Worm (Caenorhabditis elegans) whole organism, young adult: ENCODE data around the gene srh-120.

ENCODE experiments used
- C17E4.6 ChIP-seq: fragments of 200-800 bp; sonication (Bioruptor generic); IDR thresholded peaks from 2 replicates; pipeline ENCODE4 v1.3.6; 2022; ENCODE audit warnings: missing genetic modification reagents, missing genetic modification characterization, missing compliant biosample characterization
- D2030.7 ChIP-seq: fragments of 200-800 bp; sonication (Bioruptor generic); IDR thresholded peaks from 2 replicates; pipeline ENCODE4 v1.3.6; 2022; ENCODE audit warnings: missing genetic modification reagents, missing genetic modification characterization, missing compliant biosample characterization
- F10E7.11 ChIP-seq: sonication (generic microtip); optimal IDR thresholded peaks from 2 replicates; lab custom pipeline; 2017; ENCODE audit warnings: mild to moderate bottlenecking, missing genetic modification characterization, moderate library complexity, missing compliant biosample characterization
- F23B12.7 ChIP-seq: sonication (generic microtip); optimal IDR thresholded peaks from 2 replicates; lab custom pipeline; 2017; ENCODE audit warnings: missing genetic modification characterization, mild to moderate bottlenecking, missing compliant biosample characterization, antibody characterized with exemption, moderate library complexity; ENCODE audit not compliant: insufficient read depth
- F49E8.2 ChIP-seq: sonication (generic microtip); optimal IDR thresholded peaks from 3 replicates; lab custom pipeline; 2017; ENCODE audit warnings: missing genetic modification characterization, mild to moderate bottlenecking, missing compliant biosample characterization, antibody characterized with exemption, moderate library complexity; ENCODE audit not compliant: insufficient read depth
- T26A5.8 ChIP-seq: sonication (generic microtip); optimal IDR thresholded peaks from 2 replicates; lab custom pipeline; 2016; ENCODE audit warnings: missing genetic modification characterization, missing compliant biosample characterization
- Y53G8AR.9 ChIP-seq: fragments of 200-800 bp; sonication (Bioruptor generic); conservative IDR thresholded peaks from 2 replicates; pipeline ENCODE4 v1.3.6; 2022; ENCODE audit warnings: missing genetic modification reagents, missing genetic modification characterization, missing compliant biosample characterization
- aptf-3 ChIP-seq: fragments of 200-800 bp; sonication (Bioruptor generic); IDR thresholded peaks from 2 replicates; pipeline ENCODE4 v1.3.6; 2022; ENCODE audit warnings: missing genetic modification characterization, missing compliant biosample characterization
- attf-5 ChIP-seq: fragments of 200-800 bp; sonication (Bioruptor generic); optimal IDR thresholded peaks from 2 replicates; lab custom pipeline; 2018; ENCODE audit warnings: mild to moderate bottlenecking, missing genetic modification characterization, missing compliant biosample characterization
- bed-1 ChIP-seq: fragments of 200-800 bp; sonication (Bioruptor generic); IDR thresholded peaks from 2 replicates; pipeline ENCODE4 v1.3.6; 2022; ENCODE audit warnings: missing genetic modification reagents, missing genetic modification characterization, missing compliant biosample characterization
- ccch-3 ChIP-seq: fragments of 200-800 bp; sonication (Bioruptor generic); optimal IDR thresholded peaks from 2 replicates; lab custom pipeline; 2018; ENCODE audit warnings: mild to moderate bottlenecking, missing genetic modification characterization, missing compliant biosample characterization
- cebp-1 ChIP-seq, 2 experiments: fragments of 200-800 bp in 1 of 2; sonication (Bioruptor generic) in 1 of 2; sonication (generic microtip) in 1 of 2; IDR thresholded peaks in 1 of 2; optimal IDR thresholded peaks in 1 of 2; 2 replicates each; pipeline versions ENCODE4 v1.3.6 to Lab custom; 2017 to 2022; ENCODE audit warnings: missing compliant biosample characterization in 2 of 2, missing genetic modification characterization in 2 of 2, mild to moderate bottlenecking in 1 of 2, missing genetic modification reagents in 1 of 2, moderate library complexity in 1 of 2
- cebp-2 ChIP-seq: fragments of 200-800 bp; sonication (Bioruptor generic); IDR thresholded peaks from 2 replicates; pipeline ENCODE4 v1.3.6; 2022; ENCODE audit warnings: missing genetic modification characterization, missing compliant biosample characterization
- ceh-100 ChIP-seq: fragments of 200-800 bp; sonication (Bioruptor generic); IDR thresholded peaks from 2 replicates; pipeline ENCODE4 v1.3.6; 2022; ENCODE audit warnings: missing genetic modification reagents, missing genetic modification characterization, missing compliant biosample characterization
- ceh-58 ChIP-seq: fragments of 200-800 bp; sonication (Bioruptor generic); IDR thresholded peaks from 2 replicates; pipeline ENCODE4 v1.3.6; 2022; ENCODE audit warnings: missing genetic modification characterization, missing compliant biosample characterization
- dpff-1 ChIP-seq: sonication (generic microtip); optimal IDR thresholded peaks from 2 replicates; lab custom pipeline; 2017; ENCODE audit warnings: mild to moderate bottlenecking, missing genetic modification characterization, missing compliant biosample characterization
- efl-1 ChIP-seq: fragments of 150-350 bp; optimal IDR thresholded peaks from 2 replicates; lab custom pipeline; 2014; ENCODE audit warnings: missing biosample characterization, missing genetic modification reagents, missing genetic modification characterization
- egrh-3 ChIP-seq: fragments of 200-800 bp; sonication (Bioruptor generic); IDR thresholded peaks from 2 replicates; pipeline ENCODE4 v1.3.6; 2022; ENCODE audit warnings: missing genetic modification reagents, missing genetic modification characterization, missing compliant biosample characterization
- hmg-1.2 ChIP-seq: fragments of 200-800 bp; sonication (Bioruptor generic); IDR thresholded peaks from 2 replicates; pipeline ENCODE4 v1.3.6; 2022; ENCODE audit warnings: missing genetic modification reagents, missing genetic modification characterization, missing compliant biosample characterization
- hrde-1 ChIP-seq: sonication (generic microtip); optimal IDR thresholded peaks from 2 replicates; lab custom pipeline; 2016; ENCODE audit warnings: missing genetic modification characterization, mild to moderate bottlenecking, missing compliant biosample characterization, moderate library complexity, missing genotype, missing genetic modification reagents, borderline replicate concordance
- let-607 ChIP-seq, 2 experiments: fragments of 200-800 bp in 1 of 2; sonication (Bioruptor generic) in 1 of 2; sonication (generic microtip) in 1 of 2; optimal IDR thresholded peaks; 2 replicates each; lab custom pipeline; 2016 to 2018; ENCODE audit warnings: mild to moderate bottlenecking in 2 of 2, missing compliant biosample characterization in 2 of 2, missing genetic modification characterization in 2 of 2, moderate library complexity in 2 of 2, missing genotype in 1 of 2
- lin-35 ChIP-seq, 3 experiments: fragments of 150-350 bp in 2 of 3; sonication (generic microtip) in 1 of 3; optimal IDR thresholded peaks; 2 replicates each; lab custom pipeline; 2014 to 2018; ENCODE audit warnings: missing biosample characterization in 3 of 3, missing genetic modification characterization in 3 of 3, missing genetic modification reagents in 3 of 3
- lir-1 ChIP-seq: fragments of 200-800 bp; sonication (Bioruptor generic); conservative IDR thresholded peaks from 2 replicates; pipeline ENCODE4 v1.3.6; 2022; ENCODE audit warnings: missing genetic modification reagents, missing genetic modification characterization, missing compliant biosample characterization
- lsy-27 ChIP-seq: sonication (generic microtip); optimal IDR thresholded peaks from 2 replicates; lab custom pipeline; 2017; ENCODE audit warnings: missing genetic modification characterization, mild to moderate bottlenecking, missing compliant biosample characterization, antibody characterized with exemption, missing genotype, borderline replicate concordance; ENCODE audit not compliant: insufficient read depth
- madf-3 ChIP-seq: fragments of 200-800 bp; sonication (Bioruptor generic); IDR thresholded peaks from 2 replicates; pipeline ENCODE4 v1.3.6; 2022; ENCODE audit warnings: missing genetic modification reagents, missing genetic modification characterization, missing compliant biosample characterization
- madf-6 ChIP-seq: fragments of 200-800 bp; sonication (Bioruptor generic); IDR thresholded peaks from 2 replicates; pipeline ENCODE4 v1.3.6; 2022; ENCODE audit warnings: missing genetic modification reagents, missing genetic modification characterization, missing compliant biosample characterization
- madf-8 ChIP-seq: fragments of 200-800 bp; sonication (Bioruptor generic); conservative IDR thresholded peaks from 2 replicates; pipeline ENCODE4 v1.3.6; 2022; ENCODE audit warnings: missing genetic modification reagents, missing genetic modification characterization, missing compliant biosample characterization
- mcd-1 ChIP-seq: fragments of 200-800 bp; sonication (Bioruptor generic); IDR thresholded peaks from 2 replicates; pipeline ENCODE4 v1.3.6; 2022; ENCODE audit warnings: missing genetic modification reagents, missing genetic modification characterization, missing compliant biosample characterization
- mel-28 ChIP-seq: sonication (generic microtip); optimal IDR thresholded peaks from 2 replicates; lab custom pipeline; 2016; ENCODE audit warnings: borderline replicate concordance, mild to moderate bottlenecking, missing genetic modification characterization, missing compliant biosample characterization
- nfya-2 ChIP-seq: fragments of 200-800 bp; sonication (Bioruptor generic); IDR thresholded peaks from 2 replicates; pipeline ENCODE4 v1.3.6; 2022; ENCODE audit warnings: missing genetic modification reagents, missing genetic modification characterization, missing compliant biosample characterization
- nhr-90 ChIP-seq: sonication (generic microtip); optimal IDR thresholded peaks from 2 replicates; lab custom pipeline; 2016; ENCODE audit warnings: missing genotype, mild to moderate bottlenecking, missing genetic modification characterization, missing compliant biosample characterization
- rec-8 ChIP-seq, 2 experiments: sonication (generic microtip); optimal IDR thresholded peaks; 2 replicates each; lab custom pipeline; 2016; ENCODE audit warnings: mild to moderate bottlenecking in 2 of 2, missing genetic modification characterization in 2 of 2, missing genetic modification reagents in 2 of 2, missing genotype in 2 of 2, missing biosample characterization in 1 of 2, missing compliant biosample characterization in 1 of 2, moderate library complexity in 1 of 2
- repo-1 ChIP-seq: sonication (generic microtip); optimal IDR thresholded peaks from 2 replicates; lab custom pipeline; 2017; ENCODE audit warnings: mild to moderate bottlenecking, missing genetic modification characterization, missing compliant biosample characterization
- rpc-1 ChIP-seq, 2 experiments: fragments of 150-350 bp in 1 of 2; sonication (generic microtip) in 1 of 2; optimal IDR thresholded peaks; 2 replicates each; lab custom pipeline; 2014 to 2018; ENCODE audit warnings: missing biosample characterization in 1 of 2, missing genetic modification characterization in 1 of 2, missing genetic modification reagents in 1 of 2, missing genotype in 1 of 2
- snpc-1.1 ChIP-seq: sonication (generic microtip); optimal IDR thresholded peaks from 2 replicates; lab custom pipeline; 2017; ENCODE audit warnings: missing genetic modification characterization, mild to moderate bottlenecking, missing compliant biosample characterization, antibody characterized with exemption, moderate library complexity, missing genotype, missing genetic modification reagents; ENCODE audit not compliant: insufficient read depth
- snpc-4 ChIP-seq, 5 experiments: fragments of 150-350 bp in 1 of 5; sonication (generic microtip) in 4 of 5; optimal IDR thresholded peaks; 2 replicates each; lab custom pipeline; 2014 to 2018; ENCODE audit warnings: missing genetic modification characterization in 5 of 5, missing biosample characterization in 3 of 5, antibody characterized with exemption in 2 of 5, mild to moderate bottlenecking in 2 of 5, missing compliant biosample characterization in 2 of 5, missing genotype in 2 of 5, moderate library complexity in 2 of 5, missing genetic modification reagents in 1 of 5
- tbp1 ChIP-seq: fragments of 200-800 bp; sonication (Bioruptor generic); optimal IDR thresholded peaks from 2 replicates; lab custom pipeline; 2018; ENCODE audit warnings: mild to moderate bottlenecking, missing genetic modification characterization, missing compliant biosample characterization
- unc-130 ChIP-seq: sonication (generic microtip); optimal IDR thresholded peaks from 2 replicates; lab custom pipeline; 2016; ENCODE audit warnings: missing genetic modification reagents, missing genetic modification characterization, missing compliant biosample characterization
- zfh-2 ChIP-seq: fragments of 200-800 bp; sonication (Bioruptor generic); conservative IDR thresholded peaks from 2 replicates; pipeline ENCODE4 v1.3.6; 2022; ENCODE audit warnings: missing genetic modification reagents, missing genetic modification characterization, missing compliant biosample characterization
- ztf-28 ChIP-seq: fragments of 200-800 bp; sonication (Bioruptor generic); IDR thresholded peaks from 2 replicates; pipeline ENCODE4 v1.3.6; 2022; ENCODE audit warnings: missing genetic modification reagents, missing genetic modification characterization, missing compliant biosample characterization

Gene srh-120

DNA sequence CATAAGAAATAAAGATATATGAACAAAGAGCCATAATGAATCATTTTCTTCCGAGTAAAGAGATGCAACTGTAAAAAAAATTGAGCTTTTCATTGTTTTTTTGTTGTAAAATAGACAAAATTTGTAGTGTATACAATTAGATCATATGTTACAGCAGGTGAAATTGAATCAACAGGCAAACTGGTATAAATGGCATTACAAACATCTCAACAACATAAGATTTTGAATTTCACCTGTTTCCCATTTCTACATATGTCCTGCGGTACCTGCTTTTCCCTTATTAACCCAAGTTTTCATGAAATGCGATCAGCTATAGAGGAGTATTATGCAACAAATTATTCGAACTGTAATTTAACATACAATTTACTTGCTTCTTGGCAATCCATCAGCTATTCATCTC, at the start of gene srh-120:
srh-120 (plus strand) TSS at position 301 of the 400 bp plus-strand sequence.
- no peak for TF ChIP-seq bed-1
- TF ChIP-seq T26A5.8 (tag; lab: Kevin White, UChicago) = no peak
- TF ChIP-seq repo-1 (tag; lab: Kevin White, UChicago) = no peak
- TF ChIP-seq ceh-100 (GFP tag; lab: Robert Waterston, UW) = no peak
- no peak for TF ChIP-seq rpc-1 (optimal IDR thresholded peaks at IDR 0.05; lab: Kevin White, UChicago)
- TF ChIP-seq rpc-1 (tag; optimal IDR thresholded peaks at IDR 0.05; lab: Kevin White, UChicago) = no peak
- TF ChIP-seq hmg-1.2 (GFP tag; lab: Robert Waterston, UW) = no peak
- TF ChIP-seq D2030.7 (GFP tag; lab: Robert Waterston, UW) = no peak
- no peak for TF ChIP-seq hrde-1 (tag; lab: Kevin White, UChicago)
- no peak for TF ChIP-seq snpc-1.1 (tag; lab: Kevin White, UChicago)
- no peak for TF ChIP-seq F49E8.2 (tag; lab: Kevin White, UChicago)
- no peak for TF ChIP-seq nhr-90 (tag; lab: Kevin White, UChicago)
- no peak for TF ChIP-seq madf-3
- TF ChIP-seq Y53G8AR.9 (GFP tag; lab: Robert Waterston, UW) = no peak

DNA sequence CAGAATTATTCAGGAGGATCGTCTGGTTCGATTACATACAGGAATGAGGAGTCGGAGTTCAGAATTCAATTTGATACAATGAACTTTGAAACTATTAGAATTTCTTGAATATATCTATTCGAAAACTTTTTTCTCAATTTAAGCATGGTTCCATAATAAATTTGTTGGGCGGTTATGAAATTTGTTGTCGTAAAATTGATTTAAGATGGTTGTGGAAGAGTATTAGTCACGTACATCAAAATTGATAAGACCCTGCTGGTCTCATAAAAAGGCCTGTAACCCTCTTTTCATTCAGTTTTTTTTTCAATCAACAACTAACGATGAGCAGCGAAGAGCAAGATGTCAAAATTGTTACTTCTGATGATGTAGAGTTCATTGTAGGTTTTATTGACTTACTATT, 47.9 kb upstream of the srh-120 start, which contains the start of gene skr-5:
skr-5 (plus strand) TSS at position 301 of the 400 bp plus-strand sequence.
- TF ChIP-seq rec-8 (tag; optimal IDR thresholded peaks at IDR 0.05; lab: Kevin White, UChicago) (no peak), cebp-1 (GFP tag; IDR thresholded peaks at IDR 0.05; lab: Robert Waterston, UW) (peak; percentile 17; the same call in 1 of the 2 replicates), cebp-1 (tag; optimal IDR thresholded peaks at IDR 0.05; lab: Kevin White, UChicago) (no peak)

DNA sequence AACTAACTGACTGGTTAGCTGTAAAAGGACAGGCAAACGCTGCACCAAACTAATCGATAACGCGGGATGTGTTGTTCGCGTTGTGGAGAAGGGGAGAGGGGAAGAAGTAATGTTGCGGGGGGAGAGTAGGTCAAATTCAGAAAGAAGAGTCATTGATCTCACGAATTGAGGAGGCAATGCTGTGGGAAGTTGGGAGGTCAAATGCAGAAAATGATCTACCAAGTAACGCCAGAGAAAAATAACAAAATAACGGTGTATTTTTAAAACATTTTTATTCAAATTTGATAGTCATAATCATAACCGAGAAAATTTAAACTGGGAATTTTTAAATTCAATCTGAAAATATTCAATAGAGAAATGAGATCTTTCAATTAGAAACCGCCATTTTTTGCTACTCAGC, 45.4 kb upstream of the srh-120 start, which contains the start of gene lsy-27:
lsy-27 (minus strand) TSS at position 101 of the 400 bp plus-strand sequence.
- TF ChIP-seq efl-1 (GFP tag; lab: Kevin White, UChicago) (peak; percentile 14), madf-6 (GFP tag; lab: Robert Waterston, UW) (peak; percentile 45; the same call in 1 of the 2 replicates), aptf-3 (no peak), tbp1 (GFP tag; lab: Kevin White, UChicago) (no peak), F10E7.11 (no peak), cebp-2 (GFP tag; lab: Robert Waterston, UW) (no peak), dpff-1 (no peak), madf-8 (GFP tag; lab: Robert Waterston, UW) (no peak), nfya-2 (GFP tag; lab: Robert Waterston, UW) (no peak), lsy-27 (tag; lab: Kevin White, UChicago) (no peak), ztf-28 (GFP tag; lab: Robert Waterston, UW) (no peak), let-607 (tag; optimal IDR thresholded peaks at IDR 0.05; lab: Kevin White, UChicago) (no peak), ccch-3 (GFP tag; lab: Kevin White, UChicago) (no peak)

DNA sequence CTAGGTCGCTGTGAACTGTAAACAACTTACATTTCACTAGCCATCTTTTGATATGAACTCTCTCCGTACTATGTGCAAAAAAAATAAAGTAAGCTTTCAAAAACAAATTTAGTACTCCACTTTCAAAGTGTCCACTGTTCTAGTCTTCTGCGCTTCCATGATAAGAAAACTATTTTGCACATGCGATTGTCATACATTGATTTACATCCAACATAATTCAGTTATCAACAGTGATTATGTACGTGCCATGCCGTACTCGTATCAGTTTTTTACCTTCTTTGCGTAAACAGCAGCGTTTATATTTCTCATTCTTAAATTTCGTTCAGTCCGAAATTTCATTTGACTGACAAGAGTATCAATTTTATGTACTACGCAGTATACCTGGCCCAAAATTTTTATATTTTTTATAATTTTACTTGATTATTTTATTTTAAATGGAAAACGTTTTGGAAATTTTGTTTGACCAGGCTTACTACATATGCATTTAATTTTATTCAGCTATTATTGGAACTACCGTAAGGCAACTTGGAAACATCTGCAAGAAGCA, 42.6 kb upstream of the srh-120 start, which contains the start of the genes fbxa-134 and F47H4.2:
fbxa-134 (minus strand) TSS at position 44 of the 547 bp plus-strand sequence.
F47H4.2 (plus strand) TSS at position 497 of the 547 bp plus-strand sequence.
- TF ChIP-seq lir-1 (GFP tag; lab: Robert Waterston, UW) = no peak
- no peak for TF ChIP-seq mel-28 (tag; lab: Kevin White, UChicago)
- no peak for TF ChIP-seq F23B12.7 (tag; lab: Kevin White, UChicago)
- TF ChIP-seq ceh-58 (GFP tag; lab: Robert Waterston, UW) = no peak
- no peak for TF ChIP-seq madf-3
- TF ChIP-seq lin-35 (GFP tag; optimal IDR thresholded peaks at IDR 0.05; lab: Kevin White, UChicago) = no peak
- no peak for TF ChIP-seq snpc-4 (GFP tag; optimal IDR thresholded peaks at IDR 0.05; lab: Kevin White, UChicago)
- TF ChIP-seq snpc-4 (tag; optimal IDR thresholded peaks at IDR 0.05; lab: Kevin White, UChicago) = peak in 1 of 4 experiments; percentile 53
- no peak for TF ChIP-seq zfh-2 (GFP tag; lab: Robert Waterston, UW)
- TF ChIP-seq attf-5 (GFP tag; lab: Kevin White, UChicago) = peak; percentile 11
- TF ChIP-seq mcd-1 (GFP tag; lab: Robert Waterston, UW) = no peak
- no peak for TF ChIP-seq C17E4.6 (GFP tag; lab: Robert Waterston, UW)
- TF ChIP-seq unc-130 (GFP tag; lab: Kevin White, UChicago) = no peak
- no peak for TF ChIP-seq ccch-3 (GFP tag; lab: Kevin White, UChicago)
- no peak for TF ChIP-seq egrh-3 (GFP tag; lab: Robert Waterston, UW)
- no peak for TF ChIP-seq cebp-1 (GFP tag; IDR thresholded peaks at IDR 0.05; lab: Robert Waterston, UW)
- TF ChIP-seq cebp-1 (tag; optimal IDR thresholded peaks at IDR 0.05; lab: Kevin White, UChicago) = no peak
